Fruit fly (Drosophila melanogaster): Measurements from ENCODE around the gene Ciz1.

DNA sequence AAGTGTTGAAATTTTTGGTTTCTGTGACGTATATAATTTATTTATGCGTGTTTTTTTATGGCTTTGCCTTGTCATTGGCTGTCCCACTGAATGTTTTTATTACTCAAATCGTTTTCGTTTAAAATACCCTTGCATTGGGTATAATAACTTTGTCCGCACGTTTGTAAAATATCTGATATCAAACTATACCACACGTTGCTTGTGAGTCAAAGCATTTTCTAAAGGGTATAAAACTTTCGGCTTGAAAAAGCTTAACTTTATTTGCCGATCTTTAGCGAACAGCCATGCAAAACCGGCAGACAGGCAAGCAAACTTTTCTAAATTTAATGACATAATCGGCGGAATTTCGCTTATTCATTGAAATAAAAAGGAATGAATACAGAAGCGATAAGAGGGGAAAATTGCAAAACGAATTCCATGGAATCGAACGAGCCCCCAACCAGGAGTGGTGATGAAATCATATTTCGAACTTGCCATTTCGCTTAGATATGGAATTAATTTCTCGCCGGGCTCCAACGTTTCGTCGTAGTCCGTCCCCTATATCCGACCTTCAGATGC lies 16.9 kb upstream of the Ciz1 start:
- TF ChIP-seq Sin3A (optimal IDR thresholded peaks at IDR 0.05) (no peak), h (optimal IDR thresholded peaks at IDR 0.05) (no peak), Myc (optimal IDR thresholded peaks at IDR 0.05) (no peak), ttk (optimal IDR thresholded peaks at IDR 0.05) (no peak)
